Fruit fly (Drosophila melanogaster): ENCODE measurements around the gene CG18814.
A peak's percentile ranks its signal among the peaks of the same experiment; 100 is the strongest.

The CG18814 gene

dm6 chr3L:16328207-16328891 is 41.3 kb upstream of the CG18814 start, which contains the start of gene CG13058 (continued):
- TF ChIP-seq z (GFP tag; IDR thresholded peaks at IDR 0.05) (no peak), crp (GFP tag; optimal IDR thresholded peaks at IDR 0.05) (peak in 1 of 2 experiments; percentile 15), pros (GFP tag; optimal IDR thresholded peaks at IDR 0.05) (no peak), Dip2 (GFP tag; IDR thresholded peaks at IDR 0.05) (no peak), CG13775 (GFP tag; optimal IDR thresholded peaks at IDR 0.05) (peak; percentile 36), tna (GFP tag; IDR thresholded peaks at IDR 0.05; ENCODE audit: partially characterized antibody) (no peak), E2f1 (GFP tag; IDR thresholded peaks at IDR 0.05) (no peak), oc (tag; optimal IDR thresholded peaks at IDR 0.05) (no peak), sim (GFP tag; IDR thresholded peaks at IDR 0.05) (no peak), zen2 (GFP tag; IDR thresholded peaks at IDR 0.05; ENCODE audit: partially characterized antibody) (no peak), repo (GFP tag; optimal IDR thresholded peaks at IDR 0.05) (no peak), D (optimal IDR thresholded peaks at IDR 0.05) (no peak), D (GFP tag; optimal IDR thresholded peaks at IDR 0.05) (no peak), twi (tag; optimal IDR thresholded peaks at IDR 0.05) (no peak), lola (GFP tag; optimal IDR thresholded peaks at IDR 0.05) (no peak), Optix (GFP tag; IDR thresholded peaks at IDR 0.05) (peak; percentile 55; the same call in 1 of the 3 replicates), pzg (GFP tag; optimal IDR thresholded peaks at IDR 0.05) (no peak), ERR (GFP tag; optimal IDR thresholded peaks at IDR 0.05) (no peak), unpg (GFP tag; optimal IDR thresholded peaks at IDR 0.05) (peak; percentile 67), CG8924 (tag; optimal IDR thresholded peaks at IDR 0.05) (peak; percentile 70), CG14441 (GFP tag; IDR thresholded peaks at IDR 0.05) (0 out of 2 replicates have a peak, but pooled peaks have one; percentile 41), Dbx (GFP tag; IDR thresholded peaks at IDR 0.05) (peak; percentile 64; the same call in 2 of the 3 replicates), hkb (optimal IDR thresholded peaks at IDR 0.05) (no peak), hkb (GFP tag; IDR thresholded peaks at IDR 0.05) (peak; percentile 62), cg (GFP tag; optimal IDR thresholded peaks at IDR 0.05) (no peak), pum (GFP tag; optimal IDR thresholded peaks at IDR 0.05) (no peak), bab2 (GFP tag; optimal IDR thresholded peaks at IDR 0.05) (no peak), CG12236 (GFP tag; optimal IDR thresholded peaks at IDR 0.05) (no peak), CG33557 (GFP tag; optimal IDR thresholded peaks at IDR 0.05) (no peak), CG2712 (tag; optimal IDR thresholded peaks at IDR 0.05) (no peak), aop (GFP tag; IDR thresholded peaks at IDR 0.05) (no peak), HHEX (GFP tag; optimal IDR thresholded peaks at IDR 0.05) (peak; percentile 59), Dad (GFP tag; optimal IDR thresholded peaks at IDR 0.05) (no peak), Hr39 (optimal IDR thresholded peaks at IDR 0.05) (no peak), az2 (GFP tag; optimal IDR thresholded peaks at IDR 0.05) (peak; percentile 42), CG18619 (GFP tag; optimal IDR thresholded peaks at IDR 0.05) (peak; percentile 61), Hr51 (GFP tag; optimal IDR thresholded peaks at IDR 0.05) (peak in 1 of 2 experiments; percentile 86), CG6175 (GFP tag; IDR thresholded peaks at IDR 0.05) (no peak), CG12769 (tag; optimal IDR thresholded peaks at IDR 0.05) (peak; percentile 84), Nf-YB (GFP tag; optimal IDR thresholded peaks at IDR 0.05) (no peak), Trl (optimal IDR thresholded peaks at IDR 0.05) (no peak), Trl (GFP tag; optimal IDR thresholded peaks at IDR 0.05) (no peak), CG1024 (GFP tag; IDR thresholded peaks at IDR 0.05) (peak; percentile 59), fd96Cb (tag; optimal IDR thresholded peaks at IDR 0.05) (peak; percentile 60), CG4820 (GFP tag; optimal IDR thresholded peaks at IDR 0.05) (peak; percentile 57), ash1 (GFP tag; optimal IDR thresholded peaks at IDR 0.05) (no peak), al (GFP tag; IDR thresholded peaks at IDR 0.05) (0 out of 2 replicates have a peak, but pooled peaks have one; percentile 23), CG6791 (GFP tag; IDR thresholded peaks at IDR 0.05; ENCODE audit: partially characterized antibody) (no peak), CG3065 (GFP tag; optimal IDR thresholded peaks at IDR 0.05) (no peak), CG34376 (GFP tag; optimal IDR thresholded peaks at IDR 0.05) (peak; percentile 3)

All from whole organism, embryonic.